Fruit fly (Drosophila melanogaster): ENCODE results near the gene Ipo9.

Ipo9 gene

dm6 chr3R:11429814-11430213, 17.5 kb downstream of the Ipo9 start, which contains the start of gene Dtd:
TSS of gene Dtd (plus strand) at chr3R:11430061.
- no peak for TF ChIP-seq noc (tag; optimal IDR thresholded peaks at IDR 0.05)

dm6 chr3R:11430307-11430706, 18.0 kb downstream of the Ipo9 start:
- TF ChIP-seq noc (tag; optimal IDR thresholded peaks at IDR 0.05) = no peak

dm6 chr3R:11431395-11431977, 19.2 kb downstream of the Ipo9 start, which contains the start of the genes RpL24-like and CG5276:
TSS of gene RpL24-like (minus strand) at chr3R:11431582.
TSS of gene CG5276 (plus strand) at chr3R:11431738.
- no peak for TF ChIP-seq noc (tag; optimal IDR thresholded peaks at IDR 0.05)

- no peak for TF ChIP-seq noc (tag; optimal IDR thresholded peaks at IDR 0.05)
Observed at dm6 chr3R:11435537-11436234, 23.4 kb downstream of the Ipo9 start, which contains the start of the genes Exd2 and CG5281. TSS of gene Exd2 (minus strand) at chr3R:11435703. TSS of gene CG5281 (plus strand) at chr3R:11435850.

dm6 chr3R:11437528-11437927, 25.2 kb downstream of the Ipo9 start, which contains the start of gene CG17230:
TSS of gene CG17230 (plus strand) at chr3R:11437785.
- TF ChIP-seq noc (tag; optimal IDR thresholded peaks at IDR 0.05) = no peak

- no peak for TF ChIP-seq noc (tag; optimal IDR thresholded peaks at IDR 0.05)
Observed at dm6 chr3R:11441038-11441437, 28.7 kb downstream of the Ipo9 start.

- TF ChIP-seq noc (tag; optimal IDR thresholded peaks at IDR 0.05) = no peak
Observed at dm6 chr3R:11449688-11450087, 37.4 kb downstream of the Ipo9 start.

dm6 chr3R:11451207-11451841, 39.0 kb downstream of the Ipo9 start, which contains the start of gene sals:
TSS of gene sals (minus strand) at chr3R:11451791.
- TF ChIP-seq noc (tag; optimal IDR thresholded peaks at IDR 0.05) = no peak

- TF ChIP-seq noc (tag; optimal IDR thresholded peaks at IDR 0.05) = no peak
Observed at dm6 chr3R:11452041-11452440, 39.7 kb downstream of the Ipo9 start.

dm6 chr3R:11454210-11454904, 42.0 kb downstream of the Ipo9 start:
- peak; percentile 93 for TF ChIP-seq noc (tag; optimal IDR thresholded peaks at IDR 0.05)

dm6 chr3R:11456539-11456938, 44.2 kb downstream of the Ipo9 start:
- TF ChIP-seq noc (tag; optimal IDR thresholded peaks at IDR 0.05) = no peak

dm6 chr3R:11457286-11457685, 45.0 kb downstream of the Ipo9 start:
- no peak for TF ChIP-seq noc (tag; optimal IDR thresholded peaks at IDR 0.05)

- TF ChIP-seq noc (tag; optimal IDR thresholded peaks at IDR 0.05) = no peak
Observed at dm6 chr3R:11458022-11458850, 45.9 kb downstream of the Ipo9 start.

dm6 chr3R:11458851-11459175, 46.5 kb downstream of the Ipo9 start:
- TF ChIP-seq noc (tag; optimal IDR thresholded peaks at IDR 0.05) = peak; percentile 15

All from whole organism, larva.